Worm (Caenorhabditis elegans): Measurements from ENCODE around the gene lrr-1.

- TF ChIP-seq hlh-11 (tag; optimal IDR thresholded peaks at IDR 0.05) (peak; percentile 25), pqm-1 (tag; optimal IDR thresholded peaks at IDR 0.05) (no peak), R02D3.7 (tag; optimal IDR thresholded peaks at IDR 0.05) (no peak), aly-2 (tag; optimal IDR thresholded peaks at IDR 0.05) (no peak), ZK546.5 (tag; optimal IDR thresholded peaks at IDR 0.05) (no peak), spr-3 (GFP tag; optimal IDR thresholded peaks at IDR 0.05) (no peak), Y105C5A.15 (GFP tag; IDR thresholded peaks at IDR 0.05) (no peak), fkh-10 (GFP tag; optimal IDR thresholded peaks at IDR 0.05) (no peak)
Measured at ce11 chrII:5049249-5049648, 13.0 kb upstream of the lrr-1 start.
